Worm (Caenorhabditis elegans) whole organism, midembryonic: ENCODE results near the gene str-207.

Experiments
- flt-1 ChIP-seq: fragments of 200-800 bp; sonication (Bioruptor generic); IDR thresholded peaks from 2 replicates; pipeline ENCODE4 v1.3.6; 2022; ENCODE audit warnings: missing genetic modification characterization, missing compliant biosample characterization
- med-1 ChIP-seq: sonication (generic microtip); optimal IDR thresholded peaks from 2 replicates; lab custom pipeline; 2017; ENCODE audit warnings: missing genetic modification characterization, mild to moderate bottlenecking, missing compliant biosample characterization, antibody characterized with exemption, missing genetic modification reagents; ENCODE audit not compliant: insufficient read depth
- tab-1 ChIP-seq: fragments of 200-800 bp; sonication (Bioruptor generic); IDR thresholded peaks from 2 replicates; pipeline ENCODE4 v1.3.6; 2022; ENCODE audit warnings: missing genetic modification characterization, missing compliant biosample characterization

DNA sequence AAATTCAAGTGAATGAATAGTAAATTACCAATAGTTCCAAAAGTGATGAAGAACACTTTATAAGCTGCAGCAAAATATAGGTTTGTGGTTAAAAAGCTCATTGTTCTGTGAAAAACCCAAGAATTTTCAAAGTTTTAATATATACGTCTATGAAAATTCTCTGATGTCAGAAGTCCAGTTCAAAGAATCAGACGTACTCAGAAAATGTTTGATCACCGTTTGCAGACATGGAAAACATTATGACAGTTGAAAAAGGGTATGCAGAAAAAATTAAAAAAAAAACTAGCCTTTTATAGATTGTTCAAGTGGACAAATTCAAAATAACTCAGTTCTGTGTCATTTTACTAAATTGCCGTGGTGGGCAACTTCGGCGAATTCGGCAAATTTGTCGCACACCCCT, 23.1 kb downstream of the str-207 start, which contains the start of gene srsx-10:
- no peak for TF ChIP-seq flt-1
- TF ChIP-seq med-1 (GFP tag; lab: Kevin White, UChicago) = no peak
- no peak for TF ChIP-seq tab-1 (GFP tag; lab: Robert Waterston, UW)
